Worm (Caenorhabditis elegans) whole organism, late embryonic: ENCODE results near the gene nuo-4.

Experiments used
- C38D4.7 ChIP-seq: fragments of 200-800 bp; sonication (Bioruptor generic); optimal IDR thresholded peaks from 2 replicates; lab custom pipeline; 2018; ENCODE audit warnings: mild to moderate bottlenecking, missing genetic modification characterization, moderate library complexity, missing compliant biosample characterization
- F13H6.1 ChIP-seq: sonication (generic microtip); optimal IDR thresholded peaks from 2 replicates; lab custom pipeline; 2016; ENCODE audit warnings: missing genetic modification characterization, missing compliant biosample characterization
- K02D7.2 ChIP-seq: sonication (generic microtip); optimal IDR thresholded peaks from 2 replicates; lab custom pipeline; 2017; ENCODE audit warnings: mild to moderate bottlenecking, missing genetic modification characterization, missing compliant biosample characterization
- K09A11.1 ChIP-seq: sonication (generic microtip); optimal IDR thresholded peaks from 2 replicates; lab custom pipeline; 2017; ENCODE audit warnings: antibody characterized with exemption, mild to moderate bottlenecking, missing genetic modification characterization, missing compliant biosample characterization; ENCODE audit not compliant: insufficient read depth
- T23F11.4 ChIP-seq: fragments of 200-800 bp; sonication (Bioruptor generic); optimal IDR thresholded peaks from 2 replicates; lab custom pipeline; 2018; ENCODE audit warnings: mild to moderate bottlenecking, missing genetic modification characterization, missing compliant biosample characterization
- ahr-1 ChIP-seq: sonication (generic microtip); optimal IDR thresholded peaks from 2 replicates; lab custom pipeline; 2016; ENCODE audit warnings: missing genetic modification characterization, missing compliant biosample characterization
- ama-1 ChIP-seq: fragments of 150-350 bp; optimal IDR thresholded peaks from 2 replicates; lab custom pipeline; 2014
- ceh-14 ChIP-seq: sonication (generic microtip); optimal IDR thresholded peaks from 2 replicates; lab custom pipeline; 2016; ENCODE audit warnings: missing genotype, missing genetic modification characterization, missing compliant biosample characterization
- ceh-18 ChIP-seq: sonication (generic microtip); optimal IDR thresholded peaks from 2 replicates; lab custom pipeline; 2016; ENCODE audit warnings: missing genetic modification characterization, missing compliant biosample characterization
- ceh-2 ChIP-seq: sonication (generic microtip); optimal IDR thresholded peaks from 2 replicates; lab custom pipeline; 2016; ENCODE audit warnings: missing genotype, missing genetic modification characterization, missing compliant biosample characterization
- ceh-24 ChIP-seq: sonication (generic microtip); optimal IDR thresholded peaks from 2 replicates; lab custom pipeline; 2016; ENCODE audit warnings: mild to moderate bottlenecking, missing genetic modification characterization, missing compliant biosample characterization
- ceh-31 ChIP-seq: sonication (generic microtip); optimal IDR thresholded peaks from 2 replicates; lab custom pipeline; 2016; ENCODE audit warnings: missing genetic modification characterization, missing compliant biosample characterization
- ceh-45 ChIP-seq: fragments of 200-800 bp; sonication (Bioruptor generic); IDR thresholded peaks from 2 replicates; pipeline ENCODE4 v1.3.6; 2022; ENCODE audit warnings: missing genetic modification reagents, missing genetic modification characterization, missing compliant biosample characterization
- ceh-9 ChIP-seq: sonication (generic microtip); optimal IDR thresholded peaks from 2 replicates; lab custom pipeline; 2016; ENCODE audit warnings: mild to moderate bottlenecking, missing genetic modification characterization, inconsistent platforms, missing compliant biosample characterization
- che-1 ChIP-seq: sonication (generic microtip); optimal IDR thresholded peaks from 2 replicates; lab custom pipeline; 2016; ENCODE audit warnings: mild to moderate bottlenecking, missing genetic modification characterization, missing compliant biosample characterization
- dve-1 ChIP-seq: sonication (generic microtip); optimal IDR thresholded peaks from 2 replicates; lab custom pipeline; 2017; ENCODE audit warnings: antibody characterized with exemption, mild to moderate bottlenecking, missing genetic modification characterization, missing compliant biosample characterization
- elt-2 ChIP-seq: sonication (generic microtip); optimal IDR thresholded peaks from 2 replicates; lab custom pipeline; 2016; ENCODE audit warnings: missing genetic modification reagents, missing genetic modification characterization, missing compliant biosample characterization
- elt-4 ChIP-seq: sonication (generic microtip); optimal IDR thresholded peaks from 2 replicates; lab custom pipeline; 2016; ENCODE audit warnings: missing genetic modification characterization, missing compliant biosample characterization
- eyg-1 ChIP-seq: sonication (generic microtip); optimal IDR thresholded peaks from 2 replicates; lab custom pipeline; 2016; ENCODE audit warnings: missing genotype, missing genetic modification characterization, missing compliant biosample characterization
- fkh-6 ChIP-seq: sonication (generic microtip); optimal IDR thresholded peaks from 2 replicates; lab custom pipeline; 2016; ENCODE audit warnings: missing genetic modification characterization, missing compliant biosample characterization
- hlh-13 ChIP-seq: fragments of 200-800 bp; sonication (Bioruptor generic); optimal IDR thresholded peaks from 2 replicates; lab custom pipeline; 2018; ENCODE audit warnings: mild to moderate bottlenecking, missing genetic modification characterization, missing compliant biosample characterization
- hlh-15 ChIP-seq: sonication (generic microtip); optimal IDR thresholded peaks from 2 replicates; lab custom pipeline; 2016; ENCODE audit warnings: missing genetic modification characterization, missing compliant biosample characterization
- hlh-30 ChIP-seq: sonication (generic microtip); optimal IDR thresholded peaks from 2 replicates; lab custom pipeline; 2017; ENCODE audit warnings: antibody characterized with exemption, missing genetic modification characterization, missing compliant biosample characterization; ENCODE audit not compliant: insufficient read depth
- hlh-6 ChIP-seq: sonication (generic microtip); optimal IDR thresholded peaks from 2 replicates; lab custom pipeline; 2016; ENCODE audit warnings: missing genotype, missing genetic modification characterization, missing compliant biosample characterization
- lin-11 ChIP-seq: fragments of 200-800 bp; sonication (Bioruptor generic); optimal IDR thresholded peaks from 2 replicates; lab custom pipeline; 2018; ENCODE audit warnings: mild to moderate bottlenecking, missing genetic modification characterization, missing compliant biosample characterization
- madf-2 ChIP-seq: sonication (generic microtip); optimal IDR thresholded peaks from 2 replicates; lab custom pipeline; 2017; ENCODE audit warnings: missing genetic modification characterization, missing compliant biosample characterization
- mec-3 ChIP-seq: sonication (generic microtip); optimal IDR thresholded peaks from 2 replicates; lab custom pipeline; 2016; ENCODE audit warnings: borderline replicate concordance, missing genetic modification characterization, missing compliant biosample characterization
- nfya-1 ChIP-seq: sonication (generic microtip); optimal IDR thresholded peaks from 2 replicates; lab custom pipeline; 2017; ENCODE audit warnings: missing genetic modification characterization, mild to moderate bottlenecking, missing compliant biosample characterization, antibody characterized with exemption, moderate library complexity
- nhr-11 ChIP-seq: fragments of 150-350 bp; optimal IDR thresholded peaks from 2 replicates; lab custom pipeline; 2014; ENCODE audit warnings: missing biosample characterization, missing genetic modification characterization
- npax-4 ChIP-seq: sonication (generic microtip); optimal IDR thresholded peaks from 2 replicates; lab custom pipeline; 2016; ENCODE audit warnings: missing genetic modification characterization, missing compliant biosample characterization
- odd-2 ChIP-seq: sonication (generic microtip); optimal IDR thresholded peaks from 2 replicates; lab custom pipeline; 2017; ENCODE audit warnings: antibody characterized with exemption, mild to moderate bottlenecking, missing genetic modification characterization, missing compliant biosample characterization
- pat-9 ChIP-seq: fragments of 200-800 bp; sonication (Bioruptor generic); optimal IDR thresholded peaks from 2 replicates; lab custom pipeline; 2018; ENCODE audit warnings: mild to moderate bottlenecking, missing genetic modification characterization, moderate library complexity, missing compliant biosample characterization
- pha-2 ChIP-seq: sonication (generic microtip); optimal IDR thresholded peaks from 2 replicates; lab custom pipeline; 2017; ENCODE audit warnings: mild to moderate bottlenecking, missing genetic modification characterization, missing compliant biosample characterization
- pha-4 ChIP-seq: fragments of 150-350 bp; optimal IDR thresholded peaks from 2 replicates; lab custom pipeline; 2018; ENCODE audit warnings: missing biosample characterization, missing genetic modification reagents, missing genetic modification characterization
- pqm-1 ChIP-seq: sonication (generic microtip); optimal IDR thresholded peaks from 2 replicates; lab custom pipeline; 2016; ENCODE audit warnings: missing genetic modification characterization, missing compliant biosample characterization
- ref-2 ChIP-seq: sonication (generic microtip); optimal IDR thresholded peaks from 2 replicates; lab custom pipeline; 2016; ENCODE audit warnings: missing genetic modification characterization, missing compliant biosample characterization
- rnt-1 ChIP-seq: sonication (generic microtip); optimal IDR thresholded peaks from 2 replicates; lab custom pipeline; 2016; ENCODE audit warnings: missing genetic modification characterization, missing compliant biosample characterization
- sox-2 ChIP-seq: fragments of 200-800 bp; sonication (Bioruptor generic); IDR thresholded peaks from 2 replicates; pipeline ENCODE4 v1.3.6; 2022; ENCODE audit warnings: missing genetic modification reagents, missing genetic modification characterization, missing compliant biosample characterization
- sox-4 ChIP-seq: sonication (generic microtip); optimal IDR thresholded peaks from 2 replicates; lab custom pipeline; 2017; ENCODE audit warnings: mild to moderate bottlenecking, missing genetic modification characterization, inconsistent platforms, missing compliant biosample characterization
- syd-9 ChIP-seq: sonication (generic microtip); optimal IDR thresholded peaks from 2 replicates; lab custom pipeline; 2016; ENCODE audit warnings: mild to moderate bottlenecking, missing genetic modification characterization, moderate library complexity, missing compliant biosample characterization
- tbx-2 ChIP-seq: sonication (generic microtip); optimal IDR thresholded peaks from 2 replicates; lab custom pipeline; 2016; ENCODE audit warnings: missing genetic modification characterization, missing compliant biosample characterization
- tbx-7 ChIP-seq: sonication (generic microtip); optimal IDR thresholded peaks from 2 replicates; lab custom pipeline; 2016; ENCODE audit warnings: missing genotype, missing genetic modification characterization, missing compliant biosample characterization
- unc-3 ChIP-seq, 2 experiments: fragments of 200-800 bp in 1 of 2; sonication (Bioruptor generic) in 1 of 2; sonication (generic microtip) in 1 of 2; conservative IDR thresholded peaks in 1 of 2; optimal IDR thresholded peaks in 1 of 2; 2 replicates each; pipeline versions ENCODE4 v1.3.6 to Lab custom; 2016 to 2022; ENCODE audit warnings: missing compliant biosample characterization in 2 of 2, missing genetic modification characterization in 2 of 2, missing genetic modification reagents in 1 of 2
- unc-42 ChIP-seq: sonication (generic microtip); optimal IDR thresholded peaks from 2 replicates; lab custom pipeline; 2016; ENCODE audit warnings: missing genotype, missing genetic modification characterization, missing compliant biosample characterization
- unc-55 ChIP-seq: sonication (generic microtip); optimal IDR thresholded peaks from 2 replicates; lab custom pipeline; 2017; ENCODE audit warnings: missing biosample characterization, missing genetic modification reagents, missing genetic modification characterization
- zip-5 ChIP-seq: sonication (generic microtip); optimal IDR thresholded peaks from 2 replicates; lab custom pipeline; 2016; ENCODE audit warnings: missing genetic modification characterization, missing compliant biosample characterization
- ztf-16 ChIP-seq: sonication (generic microtip); optimal IDR thresholded peaks from 2 replicates; lab custom pipeline; 2017; ENCODE audit warnings: missing genetic modification characterization, missing compliant biosample characterization

The nuo-4 gene

ce11 chrIII:7155631-7156030 lies 3.0 kb downstream of the nuo-4 start (continued):
- TF ChIP-seq ceh-45 (no peak), unc-42 (tag; lab: Kevin White, UChicago) (peak; percentile 65), elt-4 (no peak), ceh-24 (tag; lab: Kevin White, UChicago) (no peak), ceh-14 (peak; percentile 53), tbx-7 (no peak), pqm-1 (tag; lab: Kevin White, UChicago) (peak; percentile 71), hlh-13 (GFP tag; lab: Kevin White, UChicago) (no peak), ceh-9 (tag; lab: Kevin White, UChicago) (no peak), sox-4 (tag; lab: Kevin White, UChicago) (no peak), elt-2 (no peak), sox-2 (GFP tag; lab: Robert Waterston, UW) (no peak; the same call in 1 of the 2 replicates), dve-1 (tag; lab: Kevin White, UChicago) (peak; percentile 41), ama-1 (lab: Kevin White, UChicago) (peak; percentile 18), T23F11.4 (GFP tag; lab: Kevin White, UChicago) (no peak), pha-2 (tag; lab: Kevin White, UChicago) (no peak)
- TF ChIP-seq, all 69 proteins: peak for 30

- TF ChIP-seq rnt-1 (tag; lab: Kevin White, UChicago) (no peak), madf-2 (tag; lab: Kevin White, UChicago) (no peak), ceh-18 (tag; lab: Kevin White, UChicago) (no peak), pqm-1 (tag; lab: Kevin White, UChicago) (no peak), tbx-2 (tag; lab: Kevin White, UChicago) (no peak), lin-11 (no peak), pha-4 (tag; lab: Kevin White, UChicago) (no peak), ahr-1 (no peak), fkh-6 (no peak), hlh-30 (tag; lab: Kevin White, UChicago) (no peak)
These were observed 4.1 kb downstream of the nuo-4 start for ce11 chrIII:7154526-7154925.

DNA sequence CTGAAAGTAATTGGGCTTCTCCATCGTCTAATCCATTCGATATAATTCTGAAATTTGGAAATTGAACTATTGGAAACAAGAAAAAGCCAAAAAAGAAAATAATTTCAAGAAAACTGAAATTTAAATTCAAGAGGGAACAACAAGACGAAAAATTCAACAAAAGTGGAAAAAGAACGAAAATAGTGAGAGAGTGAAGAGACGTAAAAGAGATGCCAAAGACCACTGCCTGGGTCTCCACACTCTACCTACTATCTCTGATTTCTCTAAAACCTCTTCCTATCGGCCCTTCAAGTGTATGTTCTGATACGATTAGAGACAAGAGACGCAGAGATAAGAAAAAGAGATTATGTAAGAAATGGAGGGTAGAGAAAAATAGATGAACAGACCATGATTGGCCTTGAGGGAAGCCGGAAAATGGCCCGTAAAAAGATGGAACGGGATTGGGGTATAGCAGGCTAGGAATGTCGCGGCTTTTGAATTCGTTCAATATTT lies 4.8 kb downstream of the nuo-4 start, which contains the start of gene ogt-1:
Gene ogt-1 (minus strand): TSS at position 51 of the 492 bp plus-strand sequence.
- no peak for TF ChIP-seq F13H6.1 (tag; lab: Kevin White, UChicago)
- TF ChIP-seq hlh-6 (tag; lab: Kevin White, UChicago): no peak
- no peak for TF ChIP-seq ref-2
- no peak for TF ChIP-seq odd-2
- TF ChIP-seq nfya-1 (tag; lab: Kevin White, UChicago): peak; percentile 93
- TF ChIP-seq unc-55: peak; percentile 78
- TF ChIP-seq K02D7.2 (tag; lab: Kevin White, UChicago): no peak
- no peak for TF ChIP-seq che-1
- peak; percentile 68 for TF ChIP-seq ceh-31
- TF ChIP-seq T23F11.4 (GFP tag; lab: Kevin White, UChicago): no peak
- no peak for TF ChIP-seq lin-11
- TF ChIP-seq fkh-6: no peak
- no peak for TF ChIP-seq C38D4.7 (GFP tag; lab: Kevin White, UChicago)
- no peak for TF ChIP-seq tbx-7
- TF ChIP-seq sox-4 (tag; lab: Kevin White, UChicago): no peak
- TF ChIP-seq sox-2 (GFP tag; lab: Robert Waterston, UW): no peak
- TF ChIP-seq nhr-11 (tag; lab: Kevin White, UChicago): no peak
- TF ChIP-seq ahr-1: no peak
- no peak for TF ChIP-seq pat-9 (tag; lab: Kevin White, UChicago)
- TF ChIP-seq hlh-15 (tag; lab: Kevin White, UChicago): no peak
- TF ChIP-seq ceh-45: no peak
- no peak for TF ChIP-seq unc-3 (GFP tag; conservative IDR thresholded peaks at IDR 0.05; lab: Robert Waterston, UW)
- TF ChIP-seq unc-3 (tag; optimal IDR thresholded peaks at IDR 0.05; lab: Kevin White, UChicago): no peak
- no peak for TF ChIP-seq eyg-1 (tag; lab: Kevin White, UChicago)
- no peak for TF ChIP-seq hlh-30 (tag; lab: Kevin White, UChicago)
- TF ChIP-seq ama-1 (lab: Kevin White, UChicago): no peak
- peak; percentile 9 for TF ChIP-seq ceh-18 (tag; lab: Kevin White, UChicago)
- TF ChIP-seq K09A11.1: no peak
- no peak for TF ChIP-seq syd-9
- no peak for TF ChIP-seq ztf-16 (tag; lab: Kevin White, UChicago)
- TF ChIP-seq ceh-2: no peak
- no peak for TF ChIP-seq npax-4 (tag; lab: Kevin White, UChicago)
- TF ChIP-seq zip-5: no peak
- TF ChIP-seq mec-3 (tag; lab: Kevin White, UChicago): no peak
- TF ChIP-seq pqm-1 (tag; lab: Kevin White, UChicago): no peak
